Worm (Caenorhabditis elegans): Measurements from ENCODE around the gene htas-1.

DNA sequence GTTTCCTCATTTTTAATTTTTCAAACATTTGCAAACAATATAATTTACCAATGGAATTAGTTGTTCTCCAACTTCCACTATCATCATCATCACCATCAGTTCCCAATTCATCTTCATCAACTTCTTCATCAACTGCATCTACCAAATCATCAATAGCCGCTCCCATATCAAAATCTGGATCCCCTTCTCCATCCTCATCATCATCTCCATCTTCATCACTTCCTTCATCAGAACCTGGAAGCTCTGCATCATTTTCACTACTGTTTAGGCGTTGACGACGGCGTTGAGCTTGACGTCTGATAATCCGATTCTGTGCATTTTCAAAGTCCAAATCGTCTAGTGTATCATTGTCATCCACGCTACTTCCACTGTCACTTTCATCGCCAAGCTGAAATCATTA, 14.5 kb upstream of the htas-1 start:
- no peak for TF ChIP-seq klf-2 (GFP tag; conservative IDR thresholded peaks at IDR 0.05)
- TF ChIP-seq med-1 (GFP tag; optimal IDR thresholded peaks at IDR 0.05; ENCODE audit: insufficient read depth): no peak
- TF ChIP-seq tab-1 (GFP tag; IDR thresholded peaks at IDR 0.05): no peak
- TF ChIP-seq ref-1 (GFP tag; conservative IDR thresholded peaks at IDR 0.05): no peak
- TF ChIP-seq T22C8.4 (GFP tag; IDR thresholded peaks at IDR 0.05): no peak
- no peak for TF ChIP-seq flt-1 (GFP tag; IDR thresholded peaks at IDR 0.05)
- TF ChIP-seq ztf-23 (GFP tag; IDR thresholded peaks at IDR 0.05): no peak
- TF ChIP-seq cog-1 (tag; optimal IDR thresholded peaks at IDR 0.05): no peak
- TF ChIP-seq ztf-29 (GFP tag; IDR thresholded peaks at IDR 0.05): no peak
